Worm (Caenorhabditis elegans) whole organism, L1 larva: ENCODE measurements around the gene exc-7.

Experiments
- vab-15 ChIP-seq: sonication (generic microtip); optimal IDR thresholded peaks from 2 replicates; lab custom pipeline; 2017; ENCODE audit warnings: missing genotype, mild to moderate bottlenecking, missing genetic modification characterization, missing compliant biosample characterization
- zip-4 ChIP-seq: fragments of 200-800 bp; sonication (Bioruptor generic); optimal IDR thresholded peaks from 2 replicates; lab custom pipeline; 2018; ENCODE audit warnings: mild to moderate bottlenecking, missing genetic modification characterization, moderate library complexity, missing compliant biosample characterization

- TF ChIP-seq zip-4, result no peak
- no peak for TF ChIP-seq vab-15 (tag; lab: Kevin White, UChicago)
These were observed 16.9 kb upstream of the exc-7 start for ce11 chrII:9558906-9559305.
